Worm (Caenorhabditis elegans) whole organism, L1 larva: ENCODE measurements around the gene C33E10.8.

ENCODE experiments used
- elt-2 ChIP-seq: sonication (generic microtip); optimal IDR thresholded peaks from 2 replicates; lab custom pipeline; 2016; ENCODE audit warnings: missing genetic modification characterization, mild to moderate bottlenecking, inconsistent platforms, missing compliant biosample characterization, missing genetic modification reagents
- fkh-4 ChIP-seq: sonication (generic microtip); optimal IDR thresholded peaks from 2 replicates; lab custom pipeline; 2016; ENCODE audit warnings: missing compliant biosample characterization, missing genetic modification characterization, borderline replicate concordance
- lin-35 ChIP-seq, 2 experiments: fragments of 150-350 bp; optimal IDR thresholded peaks; 2 replicates each; lab custom pipeline; 2014; ENCODE audit warnings: missing biosample characterization in 2 of 2, missing genetic modification characterization in 2 of 2, missing genetic modification reagents in 2 of 2
- snpc-4 ChIP-seq: fragments of 150-350 bp; optimal IDR thresholded peaks from 2 replicates; lab custom pipeline; 2014; ENCODE audit warnings: missing biosample characterization, missing genetic modification characterization

ce11 chrX:17302419-17302818, 7.8 kb upstream of the C33E10.8 start, which contains the start of gene fbxa-120:
- TF ChIP-seq lin-35 (GFP tag; optimal IDR thresholded peaks at IDR 0.05; lab: Kevin White, UChicago) (no peak), snpc-4 (tag; lab: Kevin White, UChicago) (no peak), elt-2 (no peak), fkh-4 (tag; lab: Kevin White, UChicago) (no peak)
